Worm (Caenorhabditis elegans) whole organism, early embryonic: ENCODE data around the gene sox-4.

ENCODE experiments used
- aly-1 ChIP-seq: sonication (generic microtip); optimal IDR thresholded peaks from 2 replicates; lab custom pipeline; 2016; ENCODE audit warnings: missing genetic modification characterization, missing compliant biosample characterization
- ama-1 ChIP-seq: fragments of 150-350 bp; optimal IDR thresholded peaks from 2 replicates; lab custom pipeline; 2014
- ceh-36 ChIP-seq: sonication (generic microtip); optimal IDR thresholded peaks from 2 replicates; lab custom pipeline; 2016; ENCODE audit warnings: missing genetic modification characterization, inconsistent platforms, missing compliant biosample characterization
- tbx-37 ChIP-seq: fragments of 200-800 bp; sonication (Bioruptor generic); conservative IDR thresholded peaks from 2 replicates; pipeline ENCODE4 v1.3.6; 2022; ENCODE audit warnings: missing genetic modification reagents, missing genetic modification characterization, missing compliant biosample characterization
- tra-4 ChIP-seq: sonication (generic microtip); optimal IDR thresholded peaks from 2 replicates; lab custom pipeline; 2017; ENCODE audit warnings: missing genetic modification characterization, missing compliant biosample characterization

- TF ChIP-seq ama-1 (lab: Kevin White, UChicago), result no peak
- no peak for TF ChIP-seq tra-4 (tag; lab: Kevin White, UChicago)
- TF ChIP-seq aly-1, result no peak
- TF ChIP-seq ceh-36 (tag; lab: Kevin White, UChicago), result no peak
- TF ChIP-seq tbx-37 (GFP tag; lab: Robert Waterston, UW), result no peak
Measured at ce11 chrX:3500903-3501302, 7.9 kb downstream of the sox-4 start.
